Fruit fly (Drosophila melanogaster) whole organism, wandering third instar larva: Measurements from ENCODE around the gene Uggt.

Source experiments
- CG9705 ChIP-seq: fragments of 200-800 bp; sonication (Bioruptor generic); optimal IDR thresholded peaks from 2 replicates; lab custom pipeline; 2018; ENCODE audit warnings: missing biosample characterization, mild to moderate bottlenecking, missing genetic modification characterization
- CrebA ChIP-seq: fragments of 200-800 bp; sonication (Bioruptor generic); optimal IDR thresholded peaks from 2 replicates; lab custom pipeline; 2016; ENCODE audit warnings: missing biosample characterization, mild to moderate bottlenecking, missing genetic modification characterization, borderline replicate concordance
- Dfd ChIP-seq: fragments of >200 bp; optimal IDR thresholded peaks from 2 replicates; lab custom pipeline; 2017; ENCODE audit warnings: missing biosample characterization, missing genetic modification characterization
- Dif ChIP-seq: fragments of 200-275, 200-300 bp; sonication (Bioruptor generic); optimal IDR thresholded peaks from 2 replicates; lab custom pipeline; 2018; ENCODE audit warnings: missing biosample characterization, missing genetic modification characterization; ENCODE audit not compliant: partially characterized antibody
- GATAd ChIP-seq: sonication (Bioruptor generic); optimal IDR thresholded peaks from 2 replicates; lab custom pipeline; 2016; ENCODE audit warnings: missing biosample characterization, missing genetic modification characterization
- HLH106 ChIP-seq: fragments of 200-800 bp; optimal IDR thresholded peaks from 3 replicates; lab custom pipeline; 2019; ENCODE audit warnings: missing biosample characterization, mild to moderate bottlenecking, missing genetic modification characterization, moderate library complexity
- Hnf4 ChIP-seq: fragments of 200-800 bp; sonication (Bioruptor generic); optimal IDR thresholded peaks from 2 replicates; lab custom pipeline; 2016; ENCODE audit warnings: missing biosample characterization, mild to moderate bottlenecking, missing genetic modification characterization
- Hr78 ChIP-seq: fragments of >200 bp; optimal IDR thresholded peaks from 2 replicates; lab custom pipeline; 2017; ENCODE audit warnings: missing biosample characterization, missing genetic modification characterization
- Hr83 ChIP-seq: fragments of 200-300 bp; sonication (Bioruptor generic); optimal IDR thresholded peaks from 2 replicates; lab custom pipeline; 2016; ENCODE audit warnings: missing biosample characterization, mild to moderate bottlenecking, missing genetic modification characterization, moderate library complexity; ENCODE audit not compliant: poor library complexity, severe bottlenecking
- Jra ChIP-seq: sonication (Bioruptor generic); optimal IDR thresholded peaks from 2 replicates; lab custom pipeline; 2016; ENCODE audit warnings: missing biosample characterization, missing genetic modification characterization
- Mio ChIP-seq: sonication (Bioruptor generic); optimal IDR thresholded peaks from 2 replicates; lab custom pipeline; 2016; ENCODE audit warnings: missing biosample characterization, missing genetic modification characterization
- N ChIP-seq: fragments of >200 bp; optimal IDR thresholded peaks from 2 replicates; lab custom pipeline; 2018; ENCODE audit warnings: missing biosample characterization, missing external identifiers, missing genetic modification characterization
- OdsH ChIP-seq: fragments of 200-800 bp; sonication (Bioruptor generic); optimal IDR thresholded peaks from 2 replicates; lab custom pipeline; 2016; ENCODE audit warnings: missing biosample characterization, mild to moderate bottlenecking, missing genetic modification characterization
- Rel ChIP-seq, 2 experiments: fragments of 200-800 bp; sonication (Bioruptor generic) in 1 of 2; optimal IDR thresholded peaks; 2 replicates in 1 of 2; 3 replicates in 1 of 2; lab custom pipeline; 2016 to 2019; ENCODE audit warnings: mild to moderate bottlenecking in 2 of 2, missing biosample characterization in 2 of 2, missing genetic modification characterization in 2 of 2, moderate library complexity in 1 of 2
- Sp1 ChIP-seq: fragments of 200-800 bp; sonication (Bioruptor generic); optimal IDR thresholded peaks from 3 replicates; lab custom pipeline; 2019; ENCODE audit warnings: missing biosample characterization, mild to moderate bottlenecking, missing genetic modification characterization, moderate library complexity
- Vsx2 ChIP-seq: fragments of 200-300, 225-300 bp; sonication (Bioruptor generic); optimal IDR thresholded peaks from 2 replicates; lab custom pipeline; 2018; ENCODE audit warnings: missing biosample characterization, missing genetic modification characterization; ENCODE audit not compliant: partially characterized antibody
- br ChIP-seq: fragments of 200-800 bp; sonication (Bioruptor generic); optimal IDR thresholded peaks from 2 replicates; lab custom pipeline; 2016; ENCODE audit warnings: missing biosample characterization, missing genetic modification characterization
- brk ChIP-seq: fragments of 200-800 bp; sonication (Bioruptor generic); optimal IDR thresholded peaks from 2 replicates; lab custom pipeline; 2016; ENCODE audit warnings: missing biosample characterization, mild to moderate bottlenecking, missing genetic modification characterization
- dl ChIP-seq, 2 experiments: fragments of 175-275, 200-275 bp in 1 of 2; fragments of 200-275 bp in 1 of 2; sonication (Bioruptor generic); optimal IDR thresholded peaks; lab custom pipeline; 2018; ENCODE audit warnings: mild to moderate bottlenecking in 2 of 2, missing biosample characterization in 2 of 2, missing genetic modification characterization in 2 of 2, moderate library complexity in 2 of 2; ENCODE audit not compliant: partially characterized antibody in 2 of 2, insufficient read depth in 1 of 2
- dmrt93B ChIP-seq: fragments of 200-800 bp; sonication (Bioruptor generic); optimal IDR thresholded peaks from 2 replicates; lab custom pipeline; 2018; ENCODE audit warnings: missing biosample characterization, mild to moderate bottlenecking, missing genetic modification characterization
- dsf ChIP-seq: sonication (Bioruptor generic); optimal IDR thresholded peaks from 2 replicates; lab custom pipeline; 2016; ENCODE audit warnings: missing biosample characterization, missing genetic modification characterization, borderline replicate concordance
- ey ChIP-seq: fragments of 200-800 bp; sonication (Bioruptor generic); optimal IDR thresholded peaks from 2 replicates; lab custom pipeline; 2016; ENCODE audit warnings: missing biosample characterization, missing genetic modification characterization
- fru ChIP-seq: fragments of 200-800 bp; sonication (Bioruptor generic); optimal IDR thresholded peaks from 3 replicates; lab custom pipeline; 2016; ENCODE audit warnings: missing biosample characterization, mild to moderate bottlenecking, missing genetic modification characterization
- h ChIP-seq: fragments of 200-800 bp; sonication (Bioruptor generic); optimal IDR thresholded peaks from 3 replicates; lab custom pipeline; 2016; ENCODE audit warnings: missing biosample characterization, mild to moderate bottlenecking, missing genetic modification characterization
- jim ChIP-seq: fragments of 175-275, 200-325 bp; sonication (Bioruptor generic); optimal IDR thresholded peaks from 2 replicates; lab custom pipeline; 2016; ENCODE audit warnings: missing biosample characterization, mild to moderate bottlenecking, missing genetic modification characterization
- lola ChIP-seq: fragments of >200 bp; optimal IDR thresholded peaks from 2 replicates; lab custom pipeline; 2017; ENCODE audit warnings: missing biosample characterization, missing genetic modification characterization
- psq ChIP-seq: fragments of 200-800 bp; sonication (Bioruptor generic); optimal IDR thresholded peaks from 3 replicates; lab custom pipeline; 2017; ENCODE audit warnings: missing biosample characterization, mild to moderate bottlenecking, missing genetic modification characterization, moderate library complexity
- sage ChIP-seq: fragments of 200-800 bp; sonication (Bioruptor generic); optimal IDR thresholded peaks from 2 replicates; lab custom pipeline; 2016; ENCODE audit warnings: missing biosample characterization, mild to moderate bottlenecking, missing genetic modification characterization
- sv ChIP-seq: fragments of 200-800 bp; sonication (Bioruptor generic); optimal IDR thresholded peaks from 3 replicates; lab custom pipeline; 2016; ENCODE audit warnings: missing biosample characterization, missing genetic modification characterization
- tai ChIP-seq: sonication (Bioruptor generic); optimal IDR thresholded peaks from 2 replicates; lab custom pipeline; 2016; ENCODE audit warnings: missing biosample characterization, missing genetic modification characterization
- usp ChIP-seq: fragments of >200 bp; optimal IDR thresholded peaks from 2 replicates; lab custom pipeline; 2017; ENCODE audit warnings: missing biosample characterization, missing genetic modification characterization
- woc ChIP-seq: sonication (Bioruptor generic); optimal IDR thresholded peaks from 2 replicates; lab custom pipeline; 2016; ENCODE audit warnings: missing biosample characterization, mild to moderate bottlenecking, missing genetic modification characterization

The Uggt gene

DNA sequence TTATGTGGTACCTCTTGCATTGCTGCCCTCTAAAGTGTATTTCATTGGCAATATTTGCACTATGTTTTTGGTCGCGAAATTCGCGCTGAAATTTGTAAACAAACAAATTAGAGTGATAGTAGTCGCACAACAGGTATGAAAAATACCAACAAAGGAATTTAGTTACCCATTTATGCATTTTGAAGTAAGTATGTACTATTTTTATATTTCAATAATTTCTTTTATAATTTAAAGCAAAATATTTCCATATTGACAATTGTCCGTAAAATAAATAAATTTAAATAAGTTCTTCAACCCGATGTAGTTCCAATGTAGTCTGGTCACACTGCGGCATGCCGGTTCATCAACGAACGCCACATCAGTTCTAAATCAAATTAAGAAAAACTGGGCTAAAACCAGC lies at the start of gene Uggt, which contains the start of gene Rad9:
Uggt (plus strand) TSS at position 308 of the 400 bp plus-strand sequence.
Rad9 (minus strand) TSS at position 114 of the 400 bp plus-strand sequence.
- TF ChIP-seq dsf (GFP tag; lab: Kevin White, UChicago), result no peak
- TF ChIP-seq psq (GFP tag; lab: Kevin White, UChicago), result peak; percentile 20
- no peak for TF ChIP-seq usp (GFP tag; lab: Kevin White, UChicago)
- TF ChIP-seq jim (GFP tag; lab: Kevin White, UChicago), result no peak
- no peak for TF ChIP-seq Dif (GFP tag; lab: Kevin White, UChicago)
- TF ChIP-seq Mio (GFP tag; lab: Kevin White, UChicago), result no peak
- TF ChIP-seq Sp1 (GFP tag; lab: Kevin White, UChicago), result no peak
- no peak for TF ChIP-seq ey

DNA sequence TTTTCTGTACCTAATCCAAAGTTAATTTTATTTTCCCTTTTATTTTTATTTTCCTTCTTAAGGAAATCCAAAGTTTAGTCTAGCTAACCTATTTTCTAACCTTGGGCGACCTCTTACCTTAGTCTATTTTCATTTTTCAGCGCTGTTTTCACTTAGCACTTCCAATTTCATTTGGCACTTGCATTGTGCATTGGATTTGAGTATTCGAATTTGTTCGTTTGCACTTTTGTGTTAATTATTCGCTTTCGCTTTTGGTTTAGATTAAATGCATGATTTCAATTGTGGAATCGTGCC lies 49.4 kb upstream of the Uggt start:
- TF ChIP-seq Vsx2 (GFP tag; lab: Kevin White, UChicago), result no peak
- TF ChIP-seq usp (GFP tag; lab: Kevin White, UChicago), result no peak

DNA sequence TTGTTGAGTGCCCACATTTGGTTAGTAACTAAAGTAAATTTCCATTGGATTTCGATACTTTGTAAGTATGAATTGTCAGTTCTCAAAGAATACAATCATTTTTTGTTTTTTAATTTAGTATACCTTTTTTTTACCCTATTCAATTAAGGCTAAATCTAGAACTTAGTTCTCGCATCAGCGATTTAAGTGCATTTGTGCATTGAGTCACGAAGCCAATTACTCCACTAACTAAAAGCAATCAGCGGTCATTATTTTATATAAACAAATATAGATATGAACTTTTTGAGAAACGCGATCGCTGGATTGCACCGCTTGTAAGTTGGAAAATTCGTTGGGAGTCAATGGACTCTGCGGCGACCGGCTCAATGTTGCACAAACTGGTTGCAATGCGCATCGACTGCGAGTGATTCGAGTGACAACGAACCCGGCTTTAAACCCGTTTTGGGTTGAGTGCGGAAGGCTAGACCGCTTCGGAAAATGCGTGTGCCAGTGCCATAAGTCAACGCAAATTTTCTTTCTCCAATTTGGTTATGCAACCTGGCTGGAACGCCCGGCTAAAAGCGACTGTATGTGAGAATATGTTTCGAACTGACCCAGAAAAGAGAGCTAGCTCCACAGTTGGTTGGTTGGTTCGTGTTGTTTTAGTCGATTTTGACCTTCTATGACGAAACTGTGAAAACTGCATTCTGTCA lies 48.5 kb upstream of the Uggt start:
- TF ChIP-seq sv (no peak), HLH106 (tag; lab: Kevin White, UChicago) (no peak), CG9705 (GFP tag; lab: Kevin White, UChicago) (no peak), Vsx2 (GFP tag; lab: Kevin White, UChicago) (no peak), OdsH (no peak)

DNA sequence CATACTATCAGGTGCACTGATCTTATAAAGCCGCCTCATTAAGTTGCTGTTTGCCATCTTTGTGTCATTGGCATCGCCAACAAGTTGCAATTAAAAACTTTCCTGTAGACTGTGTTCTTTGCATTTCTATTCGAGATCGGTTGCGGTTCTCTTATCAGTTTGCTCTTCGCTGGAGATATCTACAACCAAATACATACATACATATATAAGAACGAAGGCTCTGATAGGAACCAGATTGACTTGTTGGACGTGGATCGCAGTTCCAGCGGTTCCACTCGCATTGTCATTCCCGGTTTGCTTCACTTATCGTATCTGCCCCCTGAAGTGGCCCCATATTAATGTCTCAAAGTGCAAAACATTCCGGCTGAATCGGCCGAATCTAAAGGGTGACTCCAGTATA lies 47.7 kb upstream of the Uggt start:
- TF ChIP-seq Hr83 (GFP tag; lab: Kevin White, UChicago) (no peak), Dif (GFP tag; lab: Kevin White, UChicago) (no peak), CrebA (GFP tag; lab: Kevin White, UChicago) (no peak), br (GFP tag; lab: Kevin White, UChicago) (no peak), Hr78 (no peak), dl (GFP tag; optimal IDR thresholded peaks at IDR 0.05; lab: Kevin White, UChicago; ENCODE audit: insufficient read depth in 1 of 2, partially characterized antibody in 2 of 2) (no peak), sage (GFP tag; lab: Kevin White, UChicago) (no peak), Hnf4 (GFP tag; lab: Kevin White, UChicago) (no peak), psq (GFP tag; lab: Kevin White, UChicago) (no peak), Jra (GFP tag; lab: Kevin White, UChicago) (no peak), OdsH (no peak), tai (no peak), Dfd (no peak), dmrt93B (GFP tag; lab: Kevin White, UChicago) (no peak), HLH106 (tag; lab: Kevin White, UChicago) (no peak), dsf (GFP tag; lab: Kevin White, UChicago) (no peak), lola (GFP tag; lab: Kevin White, UChicago) (no peak)

DNA sequence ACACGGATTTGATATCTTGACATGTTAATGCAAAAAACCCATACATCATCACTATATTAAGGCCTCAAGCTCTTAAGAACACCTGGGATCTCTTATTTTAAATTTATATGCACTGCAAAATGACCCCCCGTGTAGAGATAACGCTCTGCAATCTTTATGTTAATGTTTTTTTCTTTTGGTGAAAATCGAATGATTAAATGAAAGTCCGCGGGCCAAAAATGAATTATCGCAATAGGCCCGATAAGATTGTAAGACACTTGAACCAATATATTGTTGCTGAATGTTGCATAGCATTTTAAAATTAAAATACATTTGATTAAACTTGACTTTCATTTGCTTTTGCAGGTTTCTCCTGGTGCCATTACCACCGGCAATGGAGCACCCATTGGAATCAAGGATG lies 46.6 kb upstream of the Uggt start:
- TF ChIP-seq GATAd (GFP tag; lab: Kevin White, UChicago), result no peak
- TF ChIP-seq Vsx2 (GFP tag; lab: Kevin White, UChicago), result no peak
- TF ChIP-seq Dfd, result no peak
- TF ChIP-seq dsf (GFP tag; lab: Kevin White, UChicago), result no peak
- TF ChIP-seq h, result no peak
- no peak for TF ChIP-seq psq (GFP tag; lab: Kevin White, UChicago)
- TF ChIP-seq Rel (GFP tag; optimal IDR thresholded peaks at IDR 0.05; lab: Kevin White, UChicago), result no peak
- TF ChIP-seq Rel (tag; optimal IDR thresholded peaks at IDR 0.05; lab: Kevin White, UChicago), result peak; percentile 27
- no peak for TF ChIP-seq fru (GFP tag; lab: Kevin White, UChicago)
- no peak for TF ChIP-seq woc (GFP tag; lab: Kevin White, UChicago)
- no peak for TF ChIP-seq Sp1 (GFP tag; lab: Kevin White, UChicago)
- no peak for TF ChIP-seq sv
- no peak for TF ChIP-seq N
- peak; percentile 9 for TF ChIP-seq brk
